Worm (Caenorhabditis elegans) whole organism, L1 larva: ENCODE data around the gene scl-21.

ENCODE experiments used
- C04F5.9 ChIP-seq: sonication (generic microtip); optimal IDR thresholded peaks from 2 replicates; lab custom pipeline; 2016; ENCODE audit warnings: missing genetic modification characterization, missing compliant biosample characterization
- F16B12.6 ChIP-seq: fragments of 150-350 bp; optimal IDR thresholded peaks from 2 replicates; lab custom pipeline; 2014; ENCODE audit warnings: missing biosample characterization, missing genetic modification characterization
- alr-1 ChIP-seq: fragments of 200-800 bp; sonication (Bioruptor generic); optimal IDR thresholded peaks from 2 replicates; lab custom pipeline; 2018; ENCODE audit warnings: borderline replicate concordance, mild to moderate bottlenecking, missing genetic modification characterization, missing compliant biosample characterization
- ama-1 ChIP-seq: fragments of 150-350 bp; optimal IDR thresholded peaks from 2 replicates; lab custom pipeline; 2014
- blmp-1 ChIP-seq: fragments of 150-350 bp; optimal IDR thresholded peaks from 2 replicates; lab custom pipeline; 2014; ENCODE audit warnings: missing biosample characterization, missing genetic modification characterization
- ces-1 ChIP-seq: fragments of 150-350 bp; optimal IDR thresholded peaks from 2 replicates; lab custom pipeline; 2014; ENCODE audit warnings: missing biosample characterization, missing genetic modification reagents, missing genetic modification characterization
- dpl-1 ChIP-seq, 3 experiments: fragments of 150-350 bp in 2 of 3; sonication (generic microtip) in 1 of 3; optimal IDR thresholded peaks; 2 replicates each; lab custom pipeline; 2014 to 2017; ENCODE audit warnings: missing biosample characterization in 3 of 3, missing genetic modification characterization in 3 of 3, missing genetic modification reagents in 3 of 3
- dsc-1 ChIP-seq: sonication (generic microtip); optimal IDR thresholded peaks from 2 replicates; lab custom pipeline; 2016; ENCODE audit warnings: mild to moderate bottlenecking, missing genetic modification characterization, missing compliant biosample characterization
- efl-1 ChIP-seq, 4 experiments: fragments of 150-350 bp; optimal IDR thresholded peaks in 3 of 4; peaks in 1 of 4; 1 replicate in 1 of 4; 2 replicates in 3 of 4; lab custom pipeline; 2014; ENCODE audit warnings: missing biosample characterization in 2 of 4, missing genetic modification characterization in 2 of 4, missing genetic modification reagents in 2 of 4
- elt-2 ChIP-seq: sonication (generic microtip); optimal IDR thresholded peaks from 2 replicates; lab custom pipeline; 2016; ENCODE audit warnings: missing genetic modification characterization, mild to moderate bottlenecking, inconsistent platforms, missing compliant biosample characterization, missing genetic modification reagents
- fkh-4 ChIP-seq: sonication (generic microtip); optimal IDR thresholded peaks from 2 replicates; lab custom pipeline; 2016; ENCODE audit warnings: missing compliant biosample characterization, missing genetic modification characterization, borderline replicate concordance
- fkh-8 ChIP-seq: sonication (generic microtip); optimal IDR thresholded peaks from 2 replicates; lab custom pipeline; 2016; ENCODE audit warnings: mild to moderate bottlenecking, missing genetic modification characterization, missing compliant biosample characterization
- fos-1 ChIP-seq: fragments of 150-350 bp; optimal IDR thresholded peaks from 2 replicates; lab custom pipeline; 2014; ENCODE audit warnings: missing biosample characterization, missing genetic modification characterization
- hpl-2 ChIP-seq: fragments of 150-350 bp; optimal IDR thresholded peaks from 2 replicates; lab custom pipeline; 2014; ENCODE audit warnings: missing biosample characterization, missing genetic modification reagents, missing genetic modification characterization
- isw-1 ChIP-seq: fragments of 200-800 bp; sonication (Bioruptor generic); IDR thresholded peaks from 2 replicates; pipeline ENCODE4 v1.3.6; 2022; ENCODE audit warnings: missing genetic modification characterization, missing compliant biosample characterization
- lin-35 ChIP-seq, 2 experiments: fragments of 150-350 bp; optimal IDR thresholded peaks; 2 replicates each; lab custom pipeline; 2014; ENCODE audit warnings: missing biosample characterization in 2 of 2, missing genetic modification characterization in 2 of 2, missing genetic modification reagents in 2 of 2
- lir-3 ChIP-seq: sonication (generic microtip); optimal IDR thresholded peaks from 2 replicates; lab custom pipeline; 2016; ENCODE audit warnings: mild to moderate bottlenecking, missing genetic modification characterization, moderate library complexity, missing compliant biosample characterization; ENCODE audit not compliant: poor library complexity
- mab-9 ChIP-seq: fragments of 200-800 bp; sonication (Bioruptor generic); IDR thresholded peaks from 2 replicates; pipeline ENCODE4 v1.3.6; 2022; ENCODE audit warnings: missing genetic modification reagents, missing genetic modification characterization, missing compliant biosample characterization
- mdl-1 ChIP-seq, 2 experiments: fragments of 150-350 bp; optimal IDR thresholded peaks; 2 replicates each; lab custom pipeline; 2014 to 2017; ENCODE audit warnings: missing biosample characterization in 2 of 2, missing genetic modification characterization in 2 of 2, inconsistent platforms in 1 of 2
- nhr-20 ChIP-seq: sonication (generic microtip); optimal IDR thresholded peaks from 2 replicates; lab custom pipeline; 2016; ENCODE audit warnings: mild to moderate bottlenecking, missing genetic modification characterization, missing compliant biosample characterization
- nhr-47 ChIP-seq: sonication (generic microtip); optimal IDR thresholded peaks from 2 replicates; lab custom pipeline; 2016; ENCODE audit warnings: mild to moderate bottlenecking, missing genetic modification characterization, moderate library complexity, missing compliant biosample characterization
- nhr-77 ChIP-seq: fragments of 150-350 bp; optimal IDR thresholded peaks from 2 replicates; lab custom pipeline; 2014; ENCODE audit warnings: missing biosample characterization, missing genetic modification characterization
- nhr-85 ChIP-seq: sonication (generic microtip); peaks from one replicate; lab custom pipeline; 2016; ENCODE audit warnings: missing genetic modification characterization, inconsistent platforms, missing compliant biosample characterization
- pqm-1 ChIP-seq: sonication (generic microtip); optimal IDR thresholded peaks from 3 replicates; lab custom pipeline; 2017; ENCODE audit warnings: missing biosample characterization, missing genetic modification characterization
- skn-1 ChIP-seq: fragments of 150-350 bp; optimal IDR thresholded peaks from 2 replicates; lab custom pipeline; 2014; ENCODE audit warnings: missing biosample characterization, missing genetic modification characterization
- sptf-1 ChIP-seq: fragments of 150-350 bp; optimal IDR thresholded peaks from 2 replicates; lab custom pipeline; 2014; ENCODE audit warnings: missing biosample characterization, missing genetic modification characterization
- unc-62 ChIP-seq: fragments of 150-350 bp; optimal IDR thresholded peaks from 2 replicates; lab custom pipeline; 2014; ENCODE audit warnings: missing biosample characterization, missing genetic modification reagents, missing genetic modification characterization
- unc-98 ChIP-seq: fragments of 200-800 bp; sonication (Bioruptor generic); IDR thresholded peaks from 2 replicates; pipeline ENCODE4 v1.3.6; 2022; ENCODE audit warnings: missing genetic modification characterization, missing compliant biosample characterization
- vab-15 ChIP-seq: sonication (generic microtip); optimal IDR thresholded peaks from 2 replicates; lab custom pipeline; 2017; ENCODE audit warnings: missing genotype, mild to moderate bottlenecking, missing genetic modification characterization, missing compliant biosample characterization
- xbp-1 ChIP-seq: sonication (generic microtip); optimal IDR thresholded peaks from 2 replicates; lab custom pipeline; 2016; ENCODE audit warnings: missing genetic modification characterization, missing compliant biosample characterization
- ztf-4 ChIP-seq: fragments of 150-350 bp; optimal IDR thresholded peaks from 2 replicates; lab custom pipeline; 2014; ENCODE audit warnings: missing biosample characterization, missing genetic modification characterization

scl-21 gene

DNA sequence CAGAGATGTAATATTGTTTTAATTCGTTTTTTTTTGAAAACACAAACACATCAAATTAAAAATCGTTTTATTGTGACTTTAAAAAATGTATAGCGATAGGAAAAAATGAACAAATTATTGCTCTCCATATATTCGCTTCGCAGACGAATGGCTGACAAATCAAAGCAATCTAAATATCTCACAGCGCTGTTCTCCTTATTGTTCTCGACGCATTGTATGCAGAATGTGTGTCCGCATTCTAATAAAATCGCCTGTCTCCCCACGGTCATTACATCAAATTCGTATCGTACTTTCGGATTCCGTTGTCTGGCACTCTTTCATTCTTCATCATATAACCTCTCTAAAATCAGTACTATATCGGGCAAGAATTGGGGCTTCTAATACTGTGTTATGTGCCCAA, 17.6 kb downstream of the scl-21 start, which contains the start of gene Y43F8B.9:
TSS of gene Y43F8B.9 (plus strand) at position 301 of the 400 bp plus-strand sequence.
- peak; percentile 54 for TF ChIP-seq nhr-85 (tag; lab: Kevin White, UChicago)
- TF ChIP-seq pqm-1 (tag; lab: Kevin White, UChicago), result no peak
- no peak for TF ChIP-seq sptf-1 (tag; lab: Kevin White, UChicago)
- TF ChIP-seq, all 84 proteins: peak for 1

DNA sequence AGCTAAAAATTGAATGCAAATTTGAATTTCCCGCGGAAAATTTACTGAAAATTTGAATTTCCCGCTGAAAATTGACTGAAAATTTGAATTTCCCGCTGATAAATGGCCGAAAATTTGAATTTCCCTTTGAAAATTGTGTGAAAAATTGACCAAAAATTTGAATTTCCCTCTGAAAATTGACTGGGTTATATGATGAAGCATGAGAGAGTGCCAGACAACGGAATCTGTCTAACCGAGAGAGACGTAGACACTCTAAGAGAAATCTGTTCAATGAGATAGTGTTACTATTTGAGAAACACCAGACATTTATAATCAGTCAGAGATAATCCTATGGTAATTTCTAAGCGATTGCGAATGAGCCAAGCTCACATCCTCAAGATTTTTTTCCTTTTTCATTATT, 18.2 kb downstream of the scl-21 start:
- no peak for TF ChIP-seq ama-1 (lab: Kevin White, UChicago)
- peak in 2 of 3 experiments; percentile 5 to 24 for TF ChIP-seq dpl-1 (GFP tag; optimal IDR thresholded peaks at IDR 0.05; lab: Kevin White, UChicago)
- TF ChIP-seq efl-1 (optimal IDR thresholded peaks at IDR 0.05; lab: Kevin White, UChicago), result peak; percentile 25 to 39
- peak; percentile 51 to 85 for TF ChIP-seq efl-1 (GFP tag; optimal IDR thresholded peaks at IDR 0.05 in 1 of 2; lab: Kevin White, UChicago)

DNA sequence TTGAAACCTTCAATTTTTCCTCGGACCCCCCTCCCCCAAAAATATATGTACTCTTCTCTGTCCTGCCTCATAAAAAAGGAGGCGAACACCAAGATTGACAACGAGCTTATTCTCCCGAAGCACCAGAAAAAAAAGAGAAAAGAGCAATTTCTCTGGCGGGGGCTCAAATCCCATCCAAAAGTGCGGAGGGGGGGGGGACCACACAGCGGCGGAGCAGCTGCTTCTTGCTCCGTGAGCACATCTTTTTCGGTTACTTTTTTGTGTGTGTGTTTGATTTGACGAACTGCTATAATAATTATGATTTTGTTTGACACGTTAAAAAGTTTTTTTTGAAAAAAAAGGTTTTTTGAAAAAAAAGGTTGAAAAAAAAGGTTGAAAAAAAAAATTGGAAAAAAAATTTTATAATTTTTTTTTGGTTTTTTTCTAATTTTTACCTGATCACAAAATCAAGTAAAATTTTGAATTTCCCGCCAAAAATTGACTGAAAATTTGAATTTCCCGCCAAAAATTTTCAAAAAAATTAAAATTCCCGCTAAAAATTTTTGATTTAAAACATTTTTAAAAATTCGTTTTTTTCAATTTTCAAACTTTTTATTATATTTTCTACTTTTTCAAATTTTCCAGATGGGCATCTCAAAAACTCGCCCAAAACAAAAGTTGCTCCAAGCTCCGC, 21.5 kb downstream of the scl-21 start, which contains the start of gene Y43F8B.10:
TSS of gene Y43F8B.10 (plus strand) at position 623 of the 673 bp plus-strand sequence.
- no peak for TF ChIP-seq isw-1 (GFP tag; lab: Robert Waterston, UW)
- no peak for TF ChIP-seq unc-62
- no peak for TF ChIP-seq efl-1 (optimal IDR thresholded peaks at IDR 0.05; lab: Kevin White, UChicago)
- TF ChIP-seq efl-1 (GFP tag; optimal IDR thresholded peaks at IDR 0.05 in 1 of 2; lab: Kevin White, UChicago), result peak in 1 of 2 experiments; percentile 44
- no peak for TF ChIP-seq ama-1 (lab: Kevin White, UChicago)

DNA sequence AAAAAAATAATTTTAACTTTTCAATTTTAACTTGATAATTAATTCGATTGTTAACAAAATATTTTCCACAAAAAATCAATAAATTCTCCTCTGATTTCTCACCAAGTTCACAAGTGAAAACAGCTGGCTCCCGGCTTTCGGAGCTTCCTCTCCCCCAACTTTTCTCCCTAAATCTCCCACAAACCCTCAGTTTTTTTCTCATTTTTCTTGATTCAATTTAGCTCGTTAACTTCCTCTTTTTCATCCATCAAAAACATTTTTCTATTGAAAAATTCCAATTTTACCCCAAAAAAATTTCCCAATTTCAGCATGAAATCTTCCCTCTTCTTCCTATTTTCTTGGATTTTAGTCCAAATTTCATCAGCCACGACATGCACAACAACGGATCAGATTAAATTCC, 25.1 kb downstream of the scl-21 start, which contains the start of gene Y43F8B.11:
TSS of gene Y43F8B.11 (plus strand) at position 301 of the 400 bp plus-strand sequence.
- TF ChIP-seq nhr-77, result no peak
- peak; percentile 38 for TF ChIP-seq nhr-85 (tag; lab: Kevin White, UChicago)
- TF ChIP-seq dsc-1 (tag; lab: Kevin White, UChicago), result peak; percentile 48

DNA sequence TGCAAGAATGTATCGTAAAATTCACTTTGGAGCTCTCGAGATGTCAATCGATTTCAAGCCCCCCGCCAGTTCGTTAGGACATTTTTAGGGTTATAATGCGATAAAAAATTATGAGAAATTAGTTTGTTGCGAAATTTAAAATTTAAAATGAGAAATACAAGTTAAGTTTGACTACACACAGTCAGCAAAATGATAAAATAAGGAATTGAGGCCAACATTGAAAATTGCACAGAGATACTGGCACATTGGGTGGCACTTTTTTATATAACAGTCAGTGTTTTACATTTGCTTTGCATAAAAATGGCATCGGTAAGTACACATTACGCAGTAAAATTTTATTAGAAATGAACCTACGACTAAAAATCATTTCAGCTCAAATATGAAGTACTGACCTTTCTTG, 27.4 kb downstream of the scl-21 start, which contains the start of gene Y43F8B.12:
TSS of gene Y43F8B.12 (plus strand) at position 301 of the 400 bp plus-strand sequence.
- TF ChIP-seq mab-9 (GFP tag; lab: Robert Waterston, UW) (no peak), lir-3 (tag; lab: Kevin White, UChicago) (no peak), C04F5.9 (tag; lab: Kevin White, UChicago) (no peak), mdl-1 (tag; optimal IDR thresholded peaks at IDR 0.05; lab: Kevin White, UChicago) (no peak), fkh-4 (tag; lab: Kevin White, UChicago) (no peak), F16B12.6 (tag; lab: Kevin White, UChicago) (no peak), ces-1 (no peak), xbp-1 (no peak), hpl-2 (GFP tag; lab: Kevin White, UChicago) (no peak), fkh-8 (tag; lab: Kevin White, UChicago) (no peak), isw-1 (GFP tag; lab: Robert Waterston, UW) (no peak), nhr-47 (no peak), ztf-4 (tag; lab: Kevin White, UChicago) (no peak), sptf-1 (tag; lab: Kevin White, UChicago) (no peak), nhr-20 (no peak), blmp-1 (tag; lab: Kevin White, UChicago) (no peak), alr-1 (tag; lab: Kevin White, UChicago) (no peak), vab-15 (tag; lab: Kevin White, UChicago) (no peak), unc-98 (GFP tag; lab: Robert Waterston, UW) (no peak)

DNA sequence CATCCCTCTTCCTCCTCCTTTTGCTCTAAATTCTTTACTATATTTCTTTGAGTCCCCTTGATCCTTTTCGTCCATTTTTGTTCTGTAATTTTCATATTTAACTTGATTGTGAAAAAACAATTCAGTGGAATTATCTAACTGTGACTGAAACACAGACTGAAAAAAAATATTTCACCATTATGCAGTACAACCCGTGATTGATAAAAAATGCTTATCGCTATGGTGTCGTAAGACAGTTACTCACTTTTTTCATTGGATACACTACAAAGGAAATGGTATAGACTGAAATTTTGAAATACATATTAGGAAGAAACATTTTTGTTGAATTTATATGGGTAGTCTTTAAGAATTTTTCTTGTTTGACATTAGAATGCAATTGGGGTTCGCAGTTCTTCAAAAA, 27.9 kb downstream of the scl-21 start, which contains the start of gene Y43F8B.23:
TSS of gene Y43F8B.23 (minus strand) at position 75 of the 400 bp plus-strand sequence.
- TF ChIP-seq fos-1 (tag; lab: Kevin White, UChicago) (no peak), elt-2 (tag; lab: Kevin White, UChicago) (peak; percentile 48), lin-35 (GFP tag; optimal IDR thresholded peaks at IDR 0.05; lab: Kevin White, UChicago) (peak in 1 of 2 experiments; percentile 7), skn-1 (no peak)
